Worm (Caenorhabditis elegans) whole organism, L3 larva: ENCODE results near the gene tbb-2.

Experiments used
- R02D3.7 ChIP-seq: fragments of 150-350 bp; optimal IDR thresholded peaks from 2 replicates; lab custom pipeline; 2014; ENCODE audit warnings: missing biosample characterization, missing genetic modification characterization
- ZK546.5 ChIP-seq: sonication (generic microtip); optimal IDR thresholded peaks from 2 replicates; lab custom pipeline; 2017; ENCODE audit warnings: missing biosample characterization, missing genetic modification characterization
- ama-1 ChIP-seq: fragments of 150-350 bp; optimal IDR thresholded peaks from 2 replicates; lab custom pipeline; 2018
- ceh-28 ChIP-seq: fragments of 150-350 bp; optimal IDR thresholded peaks from 2 replicates; lab custom pipeline; 2014; ENCODE audit warnings: missing biosample characterization, missing genetic modification reagents, missing genetic modification characterization
- ceh-82 ChIP-seq: fragments of 150-350 bp; optimal IDR thresholded peaks from 2 replicates; lab custom pipeline; 2014; ENCODE audit warnings: missing biosample characterization, missing genetic modification characterization
- ceh-9 ChIP-seq: sonication (generic microtip); optimal IDR thresholded peaks from 2 replicates; lab custom pipeline; 2018; ENCODE audit warnings: missing biosample characterization, missing genetic modification characterization
- egl-27 ChIP-seq: sonication (generic microtip); optimal IDR thresholded peaks from 4 replicates; lab custom pipeline; 2017; ENCODE audit warnings: missing biosample characterization, missing genetic modification reagents, missing genetic modification characterization
- egl-5 ChIP-seq: fragments of 150-350 bp; optimal IDR thresholded peaks from 2 replicates; lab custom pipeline; 2017; ENCODE audit warnings: missing biosample characterization, missing genetic modification reagents, missing genetic modification characterization, inconsistent platforms
- elt-1 ChIP-seq: fragments of 150-350 bp; optimal IDR thresholded peaks from 2 replicates; lab custom pipeline; 2014; ENCODE audit warnings: missing biosample characterization, missing genetic modification characterization
- elt-2 ChIP-seq: sonication (generic microtip); optimal IDR thresholded peaks from 2 replicates; lab custom pipeline; 2016; ENCODE audit warnings: missing genetic modification reagents, mild to moderate bottlenecking, missing genetic modification characterization, missing compliant biosample characterization
- elt-3 ChIP-seq, 3 experiments: fragments of 150-350 bp in 1 of 3; sonication (generic microtip) in 2 of 3; optimal IDR thresholded peaks; 2 replicates in 2 of 3; 4 replicates in 1 of 3; lab custom pipeline; 2014 to 2017; ENCODE audit warnings: missing biosample characterization in 3 of 3, missing genetic modification characterization in 3 of 3
- fkh-10 ChIP-seq: sonication (generic microtip); optimal IDR thresholded peaks from 2 replicates; lab custom pipeline; 2017; ENCODE audit warnings: missing biosample characterization, missing genetic modification reagents, missing genetic modification characterization
- fos-1 ChIP-seq: fragments of 150-350 bp; optimal IDR thresholded peaks from 2 replicates; lab custom pipeline; 2014; ENCODE audit warnings: missing biosample characterization, missing genetic modification characterization
- hmg-11 ChIP-seq: sonication (generic microtip); optimal IDR thresholded peaks from 2 replicates; lab custom pipeline; 2016; ENCODE audit warnings: missing genetic modification characterization, missing compliant biosample characterization
- lin-39 ChIP-seq: fragments of 150-350 bp; optimal IDR thresholded peaks from 2 replicates; lab custom pipeline; 2018; ENCODE audit warnings: missing biosample characterization, missing genetic modification reagents, missing genetic modification characterization
- lsy-12 ChIP-seq: sonication (generic microtip); optimal IDR thresholded peaks from 2 replicates; lab custom pipeline; 2016; ENCODE audit warnings: mild to moderate bottlenecking, missing genetic modification characterization, missing compliant biosample characterization
- mdl-1 ChIP-seq: fragments of 150-350 bp; optimal IDR thresholded peaks from 2 replicates; lab custom pipeline; 2014; ENCODE audit warnings: missing biosample characterization, missing genetic modification characterization
- mml-1 ChIP-seq: fragments of 150-350 bp; sonication (generic microtip); optimal IDR thresholded peaks from 3 replicates; lab custom pipeline; 2014; ENCODE audit warnings: missing biosample characterization, missing genetic modification characterization
- nfya-1 ChIP-seq: sonication (generic microtip); optimal IDR thresholded peaks from 2 replicates; lab custom pipeline; 2017; ENCODE audit warnings: missing genetic modification characterization, mild to moderate bottlenecking, missing compliant biosample characterization, antibody characterized with exemption, moderate library complexity; ENCODE audit not compliant: insufficient read depth
- nhr-11 ChIP-seq: fragments of 150-350 bp; optimal IDR thresholded peaks from 2 replicates; lab custom pipeline; 2014; ENCODE audit warnings: missing biosample characterization, missing genetic modification characterization
- nhr-12 ChIP-seq: fragments of 150-350 bp; optimal IDR thresholded peaks from 2 replicates; lab custom pipeline; 2014; ENCODE audit warnings: missing biosample characterization, missing genetic modification characterization
- nhr-23 ChIP-seq: fragments of 150-350 bp; optimal IDR thresholded peaks from 2 replicates; lab custom pipeline; 2014; ENCODE audit warnings: missing biosample characterization, missing genetic modification reagents, missing genetic modification characterization
- nhr-237 ChIP-seq: fragments of 150-350 bp; optimal IDR thresholded peaks from 2 replicates; lab custom pipeline; 2014; ENCODE audit warnings: missing biosample characterization, missing genetic modification characterization
- nhr-25 ChIP-seq: sonication (generic microtip); optimal IDR thresholded peaks from 2 replicates; lab custom pipeline; 2017; ENCODE audit warnings: missing biosample characterization, missing genetic modification characterization
- nhr-43 ChIP-seq: sonication (generic microtip); optimal IDR thresholded peaks from 2 replicates; lab custom pipeline; 2016; ENCODE audit warnings: mild to moderate bottlenecking, missing genetic modification characterization, missing compliant biosample characterization; ENCODE audit not compliant: poor library complexity, severe bottlenecking
- nhr-76 ChIP-seq: fragments of 150-350 bp; sonication (generic microtip); optimal IDR thresholded peaks from 5 replicates; lab custom pipeline; 2014; ENCODE audit warnings: missing biosample characterization, missing genetic modification characterization
- nhr-77 ChIP-seq: fragments of 150-350 bp; optimal IDR thresholded peaks from 2 replicates; lab custom pipeline; 2014; ENCODE audit warnings: missing biosample characterization, missing genetic modification characterization
- pha-4 ChIP-seq: fragments of 150-350 bp; optimal IDR thresholded peaks from 2 replicates; lab custom pipeline; 2014; ENCODE audit warnings: missing biosample characterization, missing genetic modification reagents, missing genetic modification characterization
- pqm-1 ChIP-seq: fragments of 150-350 bp; optimal IDR thresholded peaks from 2 replicates; lab custom pipeline; 2017; ENCODE audit warnings: missing biosample characterization, missing genetic modification characterization, inconsistent platforms
- sea-2 ChIP-seq: fragments of 150-350 bp; sonication (generic microtip); optimal IDR thresholded peaks from 4 replicates; lab custom pipeline; 2014; ENCODE audit warnings: missing biosample characterization, missing genetic modification reagents, missing genetic modification characterization
- skn-1 ChIP-seq: fragments of 150-350 bp; optimal IDR thresholded peaks from 2 replicates; lab custom pipeline; 2014; ENCODE audit warnings: missing biosample characterization, missing genetic modification characterization
- tbx-2 ChIP-seq: sonication (generic microtip); optimal IDR thresholded peaks from 2 replicates; lab custom pipeline; 2016; ENCODE audit warnings: mild to moderate bottlenecking, missing genetic modification characterization, missing compliant biosample characterization
- unc-62 ChIP-seq: fragments of 150-350 bp; sonication (generic microtip); optimal IDR thresholded peaks from 4 replicates; lab custom pipeline; 2014; ENCODE audit warnings: missing biosample characterization, missing genetic modification reagents, missing genetic modification characterization
- zag-1 ChIP-seq: fragments of 150-350 bp; optimal IDR thresholded peaks from 2 replicates; lab custom pipeline; 2014; ENCODE audit warnings: missing biosample characterization, missing genetic modification characterization
- ztf-11 ChIP-seq: fragments of 150-350 bp; optimal IDR thresholded peaks from 2 replicates; lab custom pipeline; 2014; ENCODE audit warnings: missing biosample characterization, missing genetic modification characterization
- ztf-4 ChIP-seq: fragments of 150-350 bp; optimal IDR thresholded peaks from 2 replicates; lab custom pipeline; 2014; ENCODE audit warnings: missing biosample characterization, missing genetic modification characterization

tbb-2 gene

DNA sequence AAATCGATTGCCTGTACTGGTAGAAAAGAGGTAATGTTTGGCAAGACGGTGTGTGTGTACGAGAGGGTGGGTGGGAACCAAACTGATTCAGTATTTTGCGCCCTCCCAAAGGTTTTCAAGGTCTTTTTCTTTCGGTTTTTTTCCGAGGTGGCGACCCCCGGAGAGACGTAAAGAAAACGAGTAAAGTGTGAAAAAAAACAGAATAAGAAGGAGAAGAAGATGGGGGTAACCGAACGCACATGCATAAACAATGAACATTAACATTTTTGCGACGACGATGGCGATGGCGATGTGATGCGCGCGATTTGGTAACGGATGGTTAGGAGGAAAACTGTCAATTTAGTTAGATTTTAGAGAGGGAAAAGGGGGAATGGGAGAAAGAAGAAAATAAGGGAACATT is 39.0 kb downstream of the tbb-2 start:
- TF ChIP-seq ztf-4 (tag; lab: Kevin White, UChicago) (no peak), pqm-1 (tag; lab: Kevin White, UChicago) (no peak), lin-39 (tag; lab: Kevin White, UChicago) (peak; percentile 38), fkh-10 (no peak), egl-5 (no peak), pha-4 (tag; lab: Kevin White, UChicago) (peak; percentile 25), nhr-25 (tag; lab: Kevin White, UChicago) (peak; percentile 46)

DNA sequence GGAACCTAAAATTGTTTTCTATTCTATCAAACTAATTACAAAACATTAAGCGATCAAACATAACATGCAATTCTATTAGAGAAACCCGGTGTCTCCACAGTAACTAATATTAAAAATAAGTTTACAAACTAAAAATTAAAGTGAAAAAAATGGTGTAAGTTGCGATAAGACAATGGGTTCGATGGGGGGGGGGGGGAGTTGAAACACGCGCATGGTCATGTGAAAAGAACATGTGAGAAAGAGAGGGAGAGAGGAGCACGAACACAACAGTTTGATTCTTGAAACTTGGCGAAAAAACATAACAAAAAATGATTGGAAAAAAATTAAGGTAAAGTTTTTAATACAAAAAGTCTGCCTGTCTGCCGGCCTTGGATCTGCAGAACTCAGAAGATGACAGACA is 40.4 kb downstream of the tbb-2 start:
- TF ChIP-seq nhr-43 (tag; lab: Kevin White, UChicago) (no peak), elt-2 (tag; lab: Kevin White, UChicago) (peak; percentile 26), tbx-2 (no peak), nhr-23 (tag; lab: Kevin White, UChicago) (no peak), ceh-82 (no peak), nhr-76 (no peak), pha-4 (tag; lab: Kevin White, UChicago) (peak; percentile 5), ceh-28 (tag; lab: Kevin White, UChicago) (no peak), ceh-9 (no peak), mml-1 (no peak), elt-3 (tag; optimal IDR thresholded peaks at IDR 0.05; lab: Kevin White, UChicago) (no peak), fkh-10 (no peak), egl-27 (no peak), ZK546.5 (no peak), sea-2 (GFP tag; lab: Kevin White, UChicago) (no peak)

DNA sequence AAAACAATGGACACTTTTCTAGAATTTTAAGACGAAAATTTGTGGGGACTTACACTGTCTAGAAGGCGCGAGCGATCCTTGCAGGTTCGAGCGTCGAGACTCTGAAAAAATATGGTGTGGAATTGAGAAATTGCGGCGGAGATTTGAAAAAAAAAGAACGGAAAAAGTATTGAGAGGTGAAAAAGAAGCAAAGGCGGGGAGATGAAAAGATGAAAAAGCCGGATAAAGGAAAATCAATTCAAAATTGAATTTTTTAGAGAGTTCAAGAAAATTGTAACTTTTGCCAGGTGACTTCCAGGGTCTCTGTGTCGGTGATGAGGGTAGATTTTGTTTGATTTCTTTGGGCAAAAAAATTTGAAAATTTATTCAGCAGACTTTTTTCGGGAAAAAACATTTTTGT is 41.1 kb downstream of the tbb-2 start, which contains the start of gene msi-1:
Gene msi-1 (minus strand): TSS at position 101 of the 400 bp plus-strand sequence.
- TF ChIP-seq sea-2 (GFP tag; lab: Kevin White, UChicago) (no peak), R02D3.7 (tag; lab: Kevin White, UChicago) (no peak), hmg-11 (peak; percentile 31)

DNA sequence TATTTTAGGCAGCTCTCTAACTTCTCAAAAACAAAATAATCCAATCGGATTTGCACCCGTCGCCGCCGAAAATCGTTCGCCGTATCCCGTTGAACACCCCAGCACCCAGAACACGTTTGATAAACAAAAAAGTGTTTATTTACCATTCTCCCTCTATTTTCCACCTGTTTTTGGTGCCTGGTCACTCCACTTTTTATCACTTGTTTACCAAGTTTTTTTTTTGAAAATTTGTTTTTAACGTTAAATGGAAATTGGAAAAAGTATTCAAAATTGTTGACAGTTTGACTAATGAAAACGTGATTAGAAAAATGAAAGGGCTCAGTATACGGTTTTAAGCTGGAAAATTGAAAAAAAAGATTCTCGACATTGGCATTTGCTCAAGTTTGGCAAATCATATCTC is 42.4 kb downstream of the tbb-2 start:
- TF ChIP-seq unc-62 (GFP tag; lab: Kevin White, UChicago) = no peak
- TF ChIP-seq pha-4 (tag; lab: Kevin White, UChicago) = peak; percentile 84

DNA sequence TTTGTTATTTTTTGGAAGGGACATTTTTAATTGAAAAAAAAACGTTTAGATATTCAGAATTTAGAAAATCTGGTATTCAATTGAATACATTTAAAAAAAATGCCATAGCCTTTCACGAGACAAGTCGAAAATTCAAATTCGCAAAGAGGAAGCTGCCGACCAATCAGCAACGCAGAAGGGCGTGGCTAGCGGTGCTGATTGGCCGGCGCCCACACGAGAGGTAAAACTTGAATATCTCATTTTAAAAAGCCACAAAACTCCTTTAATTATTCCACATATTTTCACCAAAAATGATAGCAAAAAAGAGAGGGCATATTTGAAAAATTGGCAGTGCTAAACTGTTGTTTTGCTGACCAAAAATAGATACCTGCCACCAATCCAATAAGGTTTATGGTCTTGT is 42.9 kb downstream of the tbb-2 start:
- TF ChIP-seq skn-1 (tag; lab: Kevin White, UChicago) = no peak
- TF ChIP-seq nfya-1 (tag; lab: Kevin White, UChicago) = peak; percentile 75
- TF ChIP-seq, all 47 proteins: peak for 1

DNA sequence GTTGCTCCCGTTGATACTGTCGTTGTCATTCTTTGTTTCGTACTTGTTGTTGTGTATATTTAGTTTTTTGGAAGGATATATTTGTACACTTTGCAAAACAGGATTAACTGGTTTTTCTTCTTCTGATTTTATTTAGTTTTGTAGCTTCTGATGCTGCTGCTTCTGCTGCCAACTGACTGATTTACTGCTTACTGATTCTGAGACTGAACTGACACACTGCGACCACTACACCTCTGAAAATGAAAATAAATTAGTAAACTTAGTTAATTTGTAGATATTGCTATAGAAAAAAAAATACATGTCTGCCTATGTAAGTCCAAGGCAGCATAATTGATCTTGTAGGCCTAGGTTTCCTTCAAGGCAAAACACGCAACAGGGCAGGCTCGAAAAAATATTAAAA is 44.7 kb downstream of the tbb-2 start, which contains the start of gene R10E9.4:
Gene R10E9.4 (minus strand): TSS at position 101 of the 400 bp plus-strand sequence.
- no peak for TF ChIP-seq nhr-11 (tag; lab: Kevin White, UChicago)
- no peak for TF ChIP-seq mdl-1 (tag; lab: Kevin White, UChicago)
- no peak for TF ChIP-seq mml-1
- TF ChIP-seq nhr-77 = no peak
- no peak for TF ChIP-seq egl-27
- TF ChIP-seq nhr-237 = no peak
- no peak for TF ChIP-seq lsy-12 (tag; lab: Kevin White, UChicago)
- no peak for TF ChIP-seq fos-1
- no peak for TF ChIP-seq ztf-11 (tag; lab: Kevin White, UChicago)
- TF ChIP-seq unc-62 (GFP tag; lab: Kevin White, UChicago) = no peak
- TF ChIP-seq nfya-1 (tag; lab: Kevin White, UChicago) = no peak
- no peak for TF ChIP-seq elt-2 (tag; lab: Kevin White, UChicago)
- no peak for TF ChIP-seq elt-1 (tag; lab: Kevin White, UChicago)
- no peak for TF ChIP-seq zag-1 (tag; lab: Kevin White, UChicago)
- TF ChIP-seq sea-2 (GFP tag; lab: Kevin White, UChicago) = no peak
- TF ChIP-seq nhr-12 (tag; lab: Kevin White, UChicago) = no peak
- TF ChIP-seq ama-1 = no peak
